Worm (Caenorhabditis elegans) whole organism, L3 larva: ENCODE measurements around the gene madf-5.

ENCODE experiments used
- daf-12 ChIP-seq: fragments of 150-350 bp; optimal IDR thresholded peaks from 2 replicates; lab custom pipeline; 2014; ENCODE audit warnings: missing biosample characterization, missing genetic modification reagents, missing genetic modification characterization
- nhr-25 ChIP-seq: sonication (generic microtip); optimal IDR thresholded peaks from 2 replicates; lab custom pipeline; 2017; ENCODE audit warnings: missing biosample characterization, missing genetic modification characterization

DNA sequence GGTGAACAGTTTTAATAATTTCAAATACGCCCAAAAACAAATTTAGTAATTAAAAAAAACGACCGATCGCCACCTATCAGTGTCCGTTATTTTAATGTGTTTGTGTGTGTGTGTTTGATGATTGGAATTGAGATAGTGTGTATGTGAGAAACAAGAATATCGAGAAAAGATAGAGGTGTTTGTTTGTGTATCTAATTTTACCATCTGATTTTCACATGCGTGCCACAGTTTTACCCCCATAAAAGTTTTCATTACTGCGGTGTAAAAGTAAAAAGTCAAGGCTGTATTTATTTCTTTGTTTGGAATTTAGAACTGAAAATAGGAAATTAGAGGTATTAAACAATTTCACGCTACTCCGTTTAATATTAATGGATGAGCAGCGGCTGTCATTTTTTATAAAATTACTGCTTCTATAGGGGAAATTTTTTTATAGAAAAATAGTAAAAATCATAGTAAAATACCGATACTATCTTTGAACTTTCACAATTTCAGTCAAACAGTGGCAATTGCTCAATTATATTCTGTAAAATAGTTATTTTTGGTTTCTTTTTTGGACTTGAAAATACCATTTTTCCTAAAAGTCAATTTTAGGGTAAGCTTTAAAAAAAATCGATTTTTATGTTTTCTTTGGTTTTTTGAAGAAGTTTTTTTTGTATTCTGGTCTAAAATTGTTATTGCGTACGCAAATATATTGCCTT, 26.7 kb downstream of the madf-5 start:
- TF ChIP-seq daf-12 (no peak), nhr-25 (tag; lab: Kevin White, UChicago) (no peak)
